Fruit fly (Drosophila melanogaster) whole organism: ENCODE results near the gene CG5162.

ENCODE experiments used
- CG8478 ChIP-seq: fragments of >200 bp; optimal IDR thresholded peaks from 2 replicates; lab custom pipeline; 2018; ENCODE audit warnings: inconsistent platforms
- Dll ChIP-seq: fragments of >200 bp; optimal IDR thresholded peaks from 2 replicates; lab custom pipeline; 2017
- EcR ChIP-seq, 2 experiments: fragments of >200 bp; optimal IDR thresholded peaks; 2 replicates each; lab custom pipeline; 2017; ENCODE audit warnings: missing biosample characterization in 2 of 2, missing genetic modification characterization in 2 of 2, missing genetic modification reagents in 2 of 2
- pan ChIP-seq: fragments of >200 bp; optimal IDR thresholded peaks from 2 replicates; lab custom pipeline; 2017
- psq ChIP-seq: fragments of >200 bp; optimal IDR thresholded peaks from 2 replicates; lab custom pipeline; 2017
- usp ChIP-seq: fragments of >200 bp; optimal IDR thresholded peaks from 2 replicates; lab custom pipeline; 2017; ENCODE audit warnings: missing biosample characterization, missing genetic modification characterization, mixed read lengths

- TF ChIP-seq Dll (lab: Kevin White, UChicago) (no peak), CG8478 (lab: Kevin White, UChicago) (no peak), usp (no peak), EcR (GFP tag; optimal IDR thresholded peaks at IDR 0.05; lab: Kevin White, UChicago) (no peak), pan (lab: Kevin White, UChicago) (no peak), psq (lab: Kevin White, UChicago) (no peak)
Measured at dm6 chrX:17237421-17237820, 22.3 kb downstream of the CG5162 start.
